Worm (Caenorhabditis elegans): Measurements from ENCODE around the gene nspd-3.
A peak's percentile ranks its signal among the peaks of the same experiment; 100 is the strongest.

DNA sequence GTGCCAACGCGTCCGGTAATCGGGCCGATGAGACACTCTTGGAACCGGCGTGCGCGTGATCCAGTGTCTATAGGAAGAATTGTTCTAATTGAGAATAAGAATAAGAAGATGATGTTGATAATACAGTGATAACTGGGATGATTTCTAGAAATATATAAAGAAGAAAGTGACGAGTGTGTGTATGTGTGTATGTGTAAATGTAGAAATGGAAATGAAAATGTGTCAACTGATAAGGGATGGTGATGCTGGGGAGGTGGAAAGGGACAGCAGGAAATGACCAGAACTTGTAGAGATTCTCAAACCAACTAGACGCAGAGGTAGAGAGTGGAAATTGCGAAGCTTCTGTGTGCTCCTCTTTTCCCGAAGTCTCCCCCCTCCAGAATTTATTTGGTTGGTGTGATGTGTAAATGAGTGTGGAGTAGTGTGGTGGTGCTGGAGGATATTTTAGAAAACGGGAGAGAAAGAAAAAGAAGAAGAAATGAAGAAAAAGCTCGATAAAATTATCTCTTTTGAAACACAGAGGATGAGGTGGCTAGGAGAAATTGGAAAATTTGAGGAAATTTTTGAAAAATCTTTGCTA lies 29.0 kb downstream of the nspd-3 start:
- TF ChIP-seq fkh-10 (GFP tag; optimal IDR thresholded peaks at IDR 0.05): no peak
- TF ChIP-seq dmd-4 (tag; optimal IDR thresholded peaks at IDR 0.05; ENCODE audit: borderline replicate concordance): no peak
- no peak for TF ChIP-seq pqm-1 (tag; optimal IDR thresholded peaks at IDR 0.05)
- no peak for TF ChIP-seq ceh-30 (tag; optimal IDR thresholded peaks at IDR 0.05)
- TF ChIP-seq elt-2 (tag; optimal IDR thresholded peaks at IDR 0.05): no peak
- no peak for TF ChIP-seq pha-2 (tag; optimal IDR thresholded peaks at IDR 0.05)
- no peak for TF ChIP-seq pag-3 (tag; optimal IDR thresholded peaks at IDR 0.05; ENCODE audit: borderline replicate concordance)
- no peak for TF ChIP-seq dve-1 (tag; optimal IDR thresholded peaks at IDR 0.05)
- no peak for TF ChIP-seq pax-1 (tag; optimal IDR thresholded peaks at IDR 0.05)
- TF ChIP-seq unc-42 (tag; optimal IDR thresholded peaks at IDR 0.05): peak; percentile 42
- TF ChIP-seq sox-4 (tag; optimal IDR thresholded peaks at IDR 0.05): no peak
- TF ChIP-seq ceh-22 (tag; optimal IDR thresholded peaks at IDR 0.05): no peak
- no peak for TF ChIP-seq gmeb-2 (tag; optimal IDR thresholded peaks at IDR 0.05)
